Worm (Caenorhabditis elegans): ENCODE results near the gene nep-25.
"Not testable (repeated sequence)": the region's sequence is repeated elsewhere in the genome, so short reads cannot be mapped to it uniquely, and the experiment has no call there.

Gene nep-25

DNA sequence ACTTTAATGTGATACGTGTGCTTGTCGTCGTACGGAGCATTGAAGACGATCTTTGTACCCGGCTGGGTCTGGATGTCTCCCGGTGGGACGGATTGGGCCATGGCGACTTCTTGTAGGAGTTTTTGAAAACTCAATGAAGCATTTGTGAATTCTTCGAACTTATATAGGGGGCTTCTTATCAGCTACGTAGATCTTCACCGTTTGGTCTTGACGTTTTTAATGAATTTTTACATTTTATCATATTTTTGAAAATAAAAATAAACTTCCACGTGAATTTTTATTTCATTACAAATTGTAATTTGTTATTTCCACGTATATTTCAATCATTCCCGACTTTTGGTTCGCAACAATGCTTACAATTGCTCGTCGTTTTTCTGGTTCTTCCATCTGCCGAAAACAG lies 31.8 kb upstream of the nep-25 start, which contains the start of the genes msp-64 and ZK1248.5:
Gene msp-64, minus strand, starts transcription at position 101 of the 400 bp plus-strand sequence.
Gene ZK1248.5, plus strand, starts transcription at position 285 of the 400 bp plus-strand sequence.
- no peak for TF ChIP-seq skn-1 (tag; optimal IDR thresholded peaks at IDR 0.05)
- no peak for TF ChIP-seq madf-9 (GFP tag; conservative IDR thresholded peaks at IDR 0.05)
- TF ChIP-seq fos-1 (tag; optimal IDR thresholded peaks at IDR 0.05): no peak
- TF ChIP-seq mep-1 (tag; optimal IDR thresholded peaks at IDR 0.05): no peak
- TF ChIP-seq lin-38 (GFP tag; IDR thresholded peaks at IDR 0.05): no peak
- no peak for TF ChIP-seq nhr-11 (tag; optimal IDR thresholded peaks at IDR 0.05)
- no peak for TF ChIP-seq F37D6.2 (tag; optimal IDR thresholded peaks at IDR 0.05)
- TF ChIP-seq rbr-2 (tag; optimal IDR thresholded peaks at IDR 0.05): no peak
- no peak for TF ChIP-seq mxl-2 (GFP tag; conservative IDR thresholded peaks at IDR 0.05)
- TF ChIP-seq pha-4 (GFP tag; IDR thresholded peaks at IDR 0.05): no peak
- no peak for TF ChIP-seq pha-4 (tag; optimal IDR thresholded peaks at IDR 0.05)
- no peak for TF ChIP-seq aha-1 (tag)
- no peak for TF ChIP-seq cey-2 (tag; optimal IDR thresholded peaks at IDR 0.05; ENCODE audit: borderline replicate concordance, insufficient read depth)
- TF ChIP-seq nhr-48 (tag; optimal IDR thresholded peaks at IDR 0.05): no peak
- no peak for TF ChIP-seq madf-5 (GFP tag; IDR thresholded peaks at IDR 0.05)

DNA sequence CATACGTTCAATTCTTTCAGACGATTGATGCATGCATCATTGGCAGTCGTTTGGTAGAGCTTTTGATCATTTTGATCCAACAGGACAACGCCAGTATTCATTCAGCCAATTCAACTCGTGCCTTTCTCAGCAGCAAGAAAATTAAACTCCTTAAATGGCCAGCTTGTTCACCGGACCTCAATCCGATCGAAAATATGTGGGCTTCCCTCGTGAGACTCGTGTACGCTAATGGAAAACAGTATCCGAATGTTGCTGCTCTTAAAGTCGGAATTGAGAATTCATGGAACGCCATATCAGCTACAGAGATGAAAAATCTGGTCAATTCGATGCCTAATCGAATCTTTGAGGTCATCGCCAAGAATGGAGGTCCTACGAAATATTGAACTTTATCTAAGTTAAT lies 26.7 kb upstream of the nep-25 start, which contains the start of gene wago-5:
Gene wago-5, minus strand, starts transcription at position 101 of the 400 bp plus-strand sequence.
- TF ChIP-seq unc-130 (GFP tag; optimal IDR thresholded peaks at IDR 0.05); arid-1 (GFP tag; conservative IDR thresholded peaks at IDR 0.05); hmg-1.1 (GFP tag; IDR thresholded peaks at IDR 0.05): not testable (repeated sequence)

DNA sequence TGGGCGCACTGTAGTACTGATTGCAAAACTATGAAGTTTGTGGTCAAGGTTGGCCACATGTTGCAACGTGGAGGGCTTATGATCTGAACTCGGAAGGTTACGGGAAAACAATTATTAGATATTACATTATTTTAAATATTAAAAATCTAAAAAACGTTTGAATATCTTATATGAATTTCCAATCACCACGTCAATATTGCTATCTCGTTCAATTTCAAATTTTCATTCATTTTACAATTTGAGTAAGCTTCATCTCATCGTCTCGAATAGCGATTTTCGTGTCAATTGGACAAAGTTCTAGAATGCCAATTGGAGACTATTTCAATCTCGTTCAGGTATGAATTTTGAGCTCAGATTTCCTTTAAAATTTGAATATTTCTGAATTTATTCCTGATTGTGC lies 25.7 kb upstream of the nep-25 start, which contains the start of gene ZK1248.20:
Gene ZK1248.20, plus strand, starts transcription at position 301 of the 400 bp plus-strand sequence.
- TF ChIP-seq mes-2 (tag; optimal IDR thresholded peaks at IDR 0.05; ENCODE audit: poor library complexity, severe bottlenecking) (no peak), aly-2 (tag; optimal IDR thresholded peaks at IDR 0.05) (no peak), zfp-2 (tag; optimal IDR thresholded peaks at IDR 0.05) (no peak), lim-7 (GFP tag; IDR thresholded peaks at IDR 0.05) (no peak), php-3 (GFP tag; IDR thresholded peaks at IDR 0.05) (no peak), duxl-1 (tag; optimal IDR thresholded peaks at IDR 0.05; ENCODE audit: poor library complexity) (no peak)

DNA sequence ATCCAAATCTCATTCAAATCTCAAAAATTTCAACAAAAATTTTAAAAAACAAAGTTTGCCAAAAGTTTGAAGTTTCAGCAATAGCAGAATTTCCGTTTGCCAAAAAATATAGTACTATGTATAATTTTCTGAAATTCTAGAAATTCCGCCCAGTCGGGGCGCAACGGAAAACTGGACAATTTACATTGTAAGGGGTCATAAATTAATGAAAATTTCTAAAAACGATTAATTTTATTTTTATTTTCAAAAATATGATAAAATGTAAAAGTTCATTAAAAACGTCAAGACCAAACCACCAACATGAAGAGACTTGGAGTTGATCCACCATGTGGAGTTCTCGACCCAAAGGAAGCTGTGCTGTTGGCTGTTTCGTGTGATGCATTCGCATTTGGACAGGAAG lies 23.7 kb upstream of the nep-25 start, which contains the start of gene ZK1248.4:
Gene ZK1248.4, plus strand, starts transcription at position 301 of the 400 bp plus-strand sequence.
- TF ChIP-seq aly-2 (tag; optimal IDR thresholded peaks at IDR 0.05): no peak
- no peak for TF ChIP-seq duxl-1 (tag; optimal IDR thresholded peaks at IDR 0.05; ENCODE audit: poor library complexity)

DNA sequence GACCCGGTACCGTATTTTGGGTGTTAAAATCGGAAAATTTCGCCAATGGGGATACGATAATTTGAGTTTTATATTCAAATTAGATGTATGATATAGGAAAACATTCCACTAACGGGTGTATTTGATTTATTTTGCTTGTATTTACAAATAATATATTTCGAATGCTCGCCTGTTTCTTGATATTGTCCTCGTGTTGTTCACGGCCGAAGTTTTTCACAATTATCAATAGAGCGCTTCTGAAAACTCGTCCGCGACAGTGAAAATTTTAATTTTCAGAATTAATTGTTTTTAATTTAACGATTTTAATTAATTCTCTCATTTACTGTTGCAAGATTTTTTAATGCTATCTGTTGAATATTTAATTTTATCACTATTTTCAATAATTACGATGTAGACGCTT lies 22.4 kb upstream of the nep-25 start:
- no peak for TF ChIP-seq madf-5 (GFP tag; IDR thresholded peaks at IDR 0.05)
- no peak for TF ChIP-seq hlh-30 (tag; optimal IDR thresholded peaks at IDR 0.05; ENCODE audit: insufficient read depth)
- TF ChIP-seq madf-9 (GFP tag; conservative IDR thresholded peaks at IDR 0.05): peak; percentile 47; the same call in 1 of the 2 replicates
- TF ChIP-seq unc-130 (GFP tag; optimal IDR thresholded peaks at IDR 0.05): peak; percentile 91
- TF ChIP-seq Y75B8A.6 (GFP tag; IDR thresholded peaks at IDR 0.05): no peak
- TF ChIP-seq lin-38 (GFP tag; IDR thresholded peaks at IDR 0.05): peak; percentile 90
- TF ChIP-seq vab-7 (GFP tag; IDR thresholded peaks at IDR 0.05): 0 out of 2 replicates have a peak, but pooled peaks have one; percentile 23
- TF ChIP-seq snpc-4 (tag; optimal IDR thresholded peaks at IDR 0.05): no peak
- no peak for TF ChIP-seq jun-1 (tag; optimal IDR thresholded peaks at IDR 0.05)
- no peak for TF ChIP-seq mdt-29 (GFP tag; IDR thresholded peaks at IDR 0.05)
- TF ChIP-seq hif-1 (tag; optimal IDR thresholded peaks at IDR 0.05): peak in 1 of 2 experiments; percentile 54
- TF ChIP-seq ces-1 (GFP tag; optimal IDR thresholded peaks at IDR 0.05): no peak
- peak; percentile 22 for TF ChIP-seq nhr-28 (tag; optimal IDR thresholded peaks at IDR 0.05)
- TF ChIP-seq aha-1 (tag): peak; percentile 30
- no peak for TF ChIP-seq daf-8 (GFP tag; IDR thresholded peaks at IDR 0.05)
- TF ChIP-seq mes-2 (tag; optimal IDR thresholded peaks at IDR 0.05; ENCODE audit: poor library complexity, severe bottlenecking): peak; percentile 97
- TF ChIP-seq spr-1 (tag; optimal IDR thresholded peaks at IDR 0.05): no peak
- 0 out of 2 replicates have a peak, but pooled peaks have one; percentile 21 for TF ChIP-seq tra-1 (GFP tag; IDR thresholded peaks at IDR 0.05)
- no peak for TF ChIP-seq tag-97 (GFP tag; IDR thresholded peaks at IDR 0.05)
- no peak for TF ChIP-seq D1046.2 (GFP tag; IDR thresholded peaks at IDR 0.05)
- TF ChIP-seq ceh-20 (GFP tag; IDR thresholded peaks at IDR 0.05): no peak
- TF ChIP-seq lin-13 (GFP tag; optimal IDR thresholded peaks at IDR 0.05): no peak
- TF ChIP-seq zip-2 (tag; optimal IDR thresholded peaks at IDR 0.05): no peak
- no peak for TF ChIP-seq fkh-10 (GFP tag; optimal IDR thresholded peaks at IDR 0.05)
- TF ChIP-seq Y48G9A.11 (GFP tag; IDR thresholded peaks at IDR 0.05): peak; percentile 25; the same call in 1 of the 2 replicates
- no peak for TF ChIP-seq fos-1 (tag; optimal IDR thresholded peaks at IDR 0.05)
